Fruit fly (Drosophila melanogaster): ENCODE measurements around the gene CG11839.

Gene CG11839

DNA sequence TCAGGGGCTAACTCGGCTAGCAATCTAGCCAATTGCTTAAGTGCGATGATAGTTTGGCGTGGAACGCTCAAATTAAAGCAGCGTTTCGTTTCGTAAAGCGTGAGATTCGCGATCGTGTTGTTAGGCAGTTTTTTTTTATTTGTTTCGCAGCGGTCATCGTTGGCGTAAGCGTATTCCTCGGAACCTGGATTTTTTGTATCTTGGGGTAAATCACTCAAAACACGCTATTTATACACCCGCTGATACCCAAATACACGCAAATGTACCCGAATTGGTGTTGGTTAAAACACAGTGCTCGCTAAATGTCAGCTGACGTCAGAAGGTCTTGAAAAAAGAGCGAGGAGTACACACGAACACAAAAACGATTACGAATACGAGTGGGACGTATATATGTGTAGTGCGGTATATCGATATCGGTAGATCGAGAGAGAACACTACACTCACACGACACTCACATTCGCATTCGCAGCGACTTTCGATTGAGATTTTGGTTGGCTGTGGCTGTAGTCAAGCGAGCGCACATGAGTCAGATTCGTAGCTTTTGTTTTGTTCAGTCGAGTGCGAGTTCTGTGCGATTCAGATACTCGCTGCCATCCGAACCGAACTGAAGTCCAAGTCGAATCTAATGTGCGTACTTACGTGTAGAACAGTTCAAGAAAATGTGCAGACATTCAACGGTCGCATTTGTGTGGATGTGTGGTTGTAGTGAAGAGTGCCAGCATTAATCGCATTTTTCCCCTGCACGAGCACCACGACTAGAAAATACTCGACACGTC, 19.8 kb upstream of the CG11839 start:
- TF ChIP-seq CG15710 (tag; optimal IDR thresholded peaks at IDR 0.05) (peak; percentile 11), Pif1B (GFP tag; optimal IDR thresholded peaks at IDR 0.05) (peak; percentile 59), EcR (GFP tag; optimal IDR thresholded peaks at IDR 0.05) (peak; percentile 72), CG8301 (tag; optimal IDR thresholded peaks at IDR 0.05) (peak; percentile 5), CG32121 (GFP tag; IDR thresholded peaks at IDR 0.05) (no peak), D1 (tag; optimal IDR thresholded peaks at IDR 0.05) (no peak), CG9948 (tag; optimal IDR thresholded peaks at IDR 0.05) (no peak), CG17806 (tag; optimal IDR thresholded peaks at IDR 0.05) (peak; percentile 13), CG13204 (GFP tag; optimal IDR thresholded peaks at IDR 0.05) (no peak), CG10348 (GFP tag; IDR thresholded peaks at IDR 0.05) (no peak), gl (tag; optimal IDR thresholded peaks at IDR 0.05) (peak; percentile 44), Snoo (tag; optimal IDR thresholded peaks at IDR 0.05) (peak; percentile 39)

DNA sequence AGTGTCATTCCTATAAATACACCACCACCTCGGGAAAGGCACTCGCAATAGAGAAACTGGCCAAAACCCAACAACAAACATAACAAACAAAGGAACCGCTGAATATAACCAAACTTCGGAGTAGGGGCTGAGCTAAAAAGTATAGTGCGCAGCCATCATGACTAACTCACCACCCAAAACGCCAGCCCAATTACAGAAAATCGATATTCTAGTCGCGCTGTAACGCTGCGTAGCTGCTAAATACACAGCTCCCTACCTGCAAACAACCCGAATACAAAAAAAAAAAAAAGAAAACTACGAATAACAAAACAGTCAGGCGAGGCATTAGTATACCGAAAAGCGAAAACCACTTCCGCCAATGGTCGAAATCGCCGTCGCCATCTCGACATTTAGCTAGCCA, 19.1 kb upstream of the CG11839 start:
- TF ChIP-seq CG10348 (GFP tag; IDR thresholded peaks at IDR 0.05) (no peak), Snoo (tag; optimal IDR thresholded peaks at IDR 0.05) (no peak), fd96Ca (GFP tag; IDR thresholded peaks at IDR 0.05) (no peak), CG8301 (tag; optimal IDR thresholded peaks at IDR 0.05) (no peak), CG17806 (tag; optimal IDR thresholded peaks at IDR 0.05) (no peak), CG14655 (GFP tag; optimal IDR thresholded peaks at IDR 0.05) (no peak)

DNA sequence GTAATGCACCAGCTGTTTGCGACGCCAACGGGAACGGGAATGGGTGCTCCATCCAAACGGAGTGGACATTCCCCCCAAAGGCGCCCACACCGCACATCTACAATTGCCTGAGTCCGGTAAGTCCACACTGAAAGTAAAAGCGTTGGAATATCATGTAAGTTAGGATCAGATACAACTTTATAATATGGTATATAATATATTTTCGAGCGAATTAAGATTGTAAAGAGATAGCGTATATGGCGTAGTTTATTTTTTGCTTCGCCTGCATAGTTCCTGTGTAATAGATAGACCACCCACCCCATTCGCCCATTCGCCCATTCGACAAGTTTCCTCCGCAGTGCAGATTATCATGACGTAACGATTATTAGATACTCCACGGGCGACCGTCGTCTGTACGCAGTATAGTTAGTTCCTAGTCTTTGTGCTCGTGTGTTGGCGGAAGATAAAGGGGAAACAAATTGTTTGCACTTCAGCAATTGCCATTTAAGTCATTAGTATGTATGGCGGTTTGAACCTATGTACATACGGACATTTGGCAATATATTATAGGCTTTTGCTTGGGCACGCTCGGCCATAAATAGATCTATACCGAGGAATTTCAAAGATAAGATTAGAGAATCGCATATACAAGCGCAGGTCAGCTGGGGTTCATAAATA, 18.2 kb upstream of the CG11839 start:
- TF ChIP-seq CG34367 (tag; optimal IDR thresholded peaks at IDR 0.05) (no peak), CG8301 (tag; optimal IDR thresholded peaks at IDR 0.05) (peak; percentile 56), Ets98B (GFP tag; IDR thresholded peaks at IDR 0.05) (peak; percentile 80), rn (GFP tag; IDR thresholded peaks at IDR 0.05) (no peak), CG9948 (tag; optimal IDR thresholded peaks at IDR 0.05) (no peak), CG32121 (GFP tag; IDR thresholded peaks at IDR 0.05) (peak; percentile 73), CG13204 (GFP tag; optimal IDR thresholded peaks at IDR 0.05) (no peak), fd96Ca (GFP tag; IDR thresholded peaks at IDR 0.05) (no peak), CG8159 (tag; optimal IDR thresholded peaks at IDR 0.05) (no peak), Pif1A (GFP tag; optimal IDR thresholded peaks at IDR 0.05) (no peak), Pif1B (GFP tag; optimal IDR thresholded peaks at IDR 0.05) (peak; percentile 27), D1 (tag; optimal IDR thresholded peaks at IDR 0.05) (no peak), CG14655 (GFP tag; optimal IDR thresholded peaks at IDR 0.05) (no peak), CG17806 (tag; optimal IDR thresholded peaks at IDR 0.05) (no peak), EcR (GFP tag; optimal IDR thresholded peaks at IDR 0.05) (no peak), CG10348 (GFP tag; IDR thresholded peaks at IDR 0.05) (no peak), CG4496 (GFP tag; IDR thresholded peaks at IDR 0.05) (peak; percentile 72; the same call in 2 of the 3 replicates), CG12605 (GFP tag; IDR thresholded peaks at IDR 0.05) (no peak), CG15710 (tag; optimal IDR thresholded peaks at IDR 0.05) (no peak), gl (tag; optimal IDR thresholded peaks at IDR 0.05) (no peak), Snoo (tag; optimal IDR thresholded peaks at IDR 0.05) (no peak)

DNA sequence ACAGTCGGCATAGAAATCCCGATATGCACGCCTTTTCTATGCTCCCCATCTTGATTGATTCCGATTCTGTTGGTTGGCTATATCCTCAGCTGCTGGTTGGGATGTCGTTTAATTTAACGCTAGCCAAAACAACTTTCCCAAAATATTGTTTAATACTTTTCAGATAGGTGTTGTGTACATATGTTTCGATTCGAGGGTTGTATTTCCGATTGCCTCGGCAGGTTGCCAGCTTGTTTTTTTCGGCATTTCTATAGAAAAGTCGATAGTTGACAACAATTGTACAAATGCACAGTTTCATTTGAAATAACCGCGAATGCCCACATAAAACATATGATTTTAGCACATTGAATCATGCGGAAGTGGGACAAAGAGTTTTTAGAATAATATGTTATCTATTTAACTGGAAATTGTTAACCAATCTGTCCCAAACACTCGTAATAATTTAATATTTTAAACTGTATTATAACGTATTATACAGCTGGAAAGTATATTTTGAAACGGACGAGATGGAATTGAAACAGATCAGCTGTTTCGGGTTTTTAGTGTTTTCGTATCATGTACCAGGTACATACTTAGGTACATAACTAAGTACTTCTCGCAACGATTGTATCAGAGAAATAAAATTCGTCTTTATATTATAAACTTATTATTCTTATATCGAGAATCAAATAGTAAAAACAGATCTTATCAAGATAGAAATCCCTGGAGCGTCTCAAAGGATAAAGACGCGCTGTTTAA, 15.1 kb upstream of the CG11839 start, which contains the start of gene CG31109:
Gene CG31109 (minus strand): TSS at position 203 of the 738 bp plus-strand sequence.
- no peak for TF ChIP-seq CG13204 (GFP tag; optimal IDR thresholded peaks at IDR 0.05)
- TF ChIP-seq rn (GFP tag; IDR thresholded peaks at IDR 0.05), result no peak
- TF ChIP-seq CG15710 (tag; optimal IDR thresholded peaks at IDR 0.05), result no peak
- TF ChIP-seq CG32121 (GFP tag; IDR thresholded peaks at IDR 0.05), result no peak
- TF ChIP-seq CG9948 (tag; optimal IDR thresholded peaks at IDR 0.05), result no peak
- no peak for TF ChIP-seq CG4496 (GFP tag; IDR thresholded peaks at IDR 0.05)
- peak; percentile 36; the same call in 1 of the 2 replicates for TF ChIP-seq Ets98B (GFP tag; IDR thresholded peaks at IDR 0.05)
- TF ChIP-seq Pif1B (GFP tag; optimal IDR thresholded peaks at IDR 0.05), result no peak
- no peak for TF ChIP-seq CG14655 (GFP tag; optimal IDR thresholded peaks at IDR 0.05)

DNA sequence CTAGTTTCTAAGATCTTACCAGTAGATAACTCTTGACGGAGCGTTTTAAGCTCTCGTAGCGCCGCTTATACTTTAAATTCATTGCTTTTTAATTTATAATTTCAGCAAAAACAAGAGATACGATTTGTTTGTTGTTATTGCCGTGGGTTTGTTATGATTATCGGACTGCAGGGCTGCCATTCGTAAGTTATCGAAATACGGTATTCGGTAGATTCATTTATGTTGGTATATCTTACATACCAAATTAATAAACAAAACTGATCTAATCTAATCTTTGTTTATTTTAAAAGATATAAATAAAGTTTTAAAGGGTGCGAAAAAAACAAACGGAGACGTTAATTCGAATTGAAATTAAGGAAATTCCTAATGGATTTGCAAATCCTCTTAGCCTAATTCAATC, 13.7 kb upstream of the CG11839 start, which contains the start of the genes CG31111 and stac:
Gene CG31111 (minus strand): TSS at position 162 of the 400 bp plus-strand sequence.
Gene stac (plus strand): TSS at position 271 of the 400 bp plus-strand sequence.
- TF ChIP-seq CG14655 (GFP tag; optimal IDR thresholded peaks at IDR 0.05), result no peak
- TF ChIP-seq CG32121 (GFP tag; IDR thresholded peaks at IDR 0.05), result no peak
- TF ChIP-seq CG17806 (tag; optimal IDR thresholded peaks at IDR 0.05), result no peak
- no peak for TF ChIP-seq CG8301 (tag; optimal IDR thresholded peaks at IDR 0.05)
- TF ChIP-seq fd96Ca (GFP tag; IDR thresholded peaks at IDR 0.05), result no peak
- no peak for TF ChIP-seq CG4496 (GFP tag; IDR thresholded peaks at IDR 0.05)
- TF ChIP-seq CG34367 (tag; optimal IDR thresholded peaks at IDR 0.05), result no peak
